Worm (Caenorhabditis elegans): Measurements from ENCODE around the gene F55B11.6.

Gene F55B11.6

ce11 chrIV:14408569-14408968 is 8.5 kb downstream of the F55B11.6 start:
- no peak for TF ChIP-seq pqm-1 (tag; optimal IDR thresholded peaks at IDR 0.05)
- no peak for TF ChIP-seq aly-2 (tag; optimal IDR thresholded peaks at IDR 0.05)
- no peak for TF ChIP-seq fos-1 (tag; optimal IDR thresholded peaks at IDR 0.05)
- TF ChIP-seq egl-5 (tag; optimal IDR thresholded peaks at IDR 0.05) = no peak

- TF ChIP-seq ztf-4 (tag; optimal IDR thresholded peaks at IDR 0.05) = no peak
- no peak for TF ChIP-seq fkh-2 (tag; optimal IDR thresholded peaks at IDR 0.05)
- TF ChIP-seq ceh-28 (tag; optimal IDR thresholded peaks at IDR 0.05) = no peak
- TF ChIP-seq ZK546.5 (tag; optimal IDR thresholded peaks at IDR 0.05) = no peak
- TF ChIP-seq nhr-237 (tag; optimal IDR thresholded peaks at IDR 0.05) = no peak
- TF ChIP-seq pqm-1 (tag; optimal IDR thresholded peaks at IDR 0.05) = no peak
- TF ChIP-seq ama-1 (optimal IDR thresholded peaks at IDR 0.05) = no peak
These were observed 21.5 kb downstream of the F55B11.6 start for ce11 chrIV:14395531-14395930.

- no peak for TF ChIP-seq nhr-23 (tag; optimal IDR thresholded peaks at IDR 0.05)
- no peak for TF ChIP-seq lsy-12 (tag; optimal IDR thresholded peaks at IDR 0.05)
- TF ChIP-seq ceh-28 (tag; optimal IDR thresholded peaks at IDR 0.05) = no peak
- no peak for TF ChIP-seq skn-1 (tag; optimal IDR thresholded peaks at IDR 0.05)
- no peak for TF ChIP-seq egl-5 (tag; optimal IDR thresholded peaks at IDR 0.05)
- TF ChIP-seq pqm-1 (tag; optimal IDR thresholded peaks at IDR 0.05) = no peak
- TF ChIP-seq ZK546.5 (tag; optimal IDR thresholded peaks at IDR 0.05) = no peak
- TF ChIP-seq mml-1 (tag; optimal IDR thresholded peaks at IDR 0.05) = no peak
- no peak for TF ChIP-seq lin-15B (tag; optimal IDR thresholded peaks at IDR 0.05)
- TF ChIP-seq nhr-43 (tag; optimal IDR thresholded peaks at IDR 0.05; ENCODE audit: poor library complexity, severe bottlenecking) = no peak
- no peak for TF ChIP-seq ztf-4 (tag; optimal IDR thresholded peaks at IDR 0.05)
- no peak for TF ChIP-seq eor-1 (tag; optimal IDR thresholded peaks at IDR 0.05)
- TF ChIP-seq elt-2 (tag; optimal IDR thresholded peaks at IDR 0.05) = no peak
- no peak for TF ChIP-seq pha-4 (tag; optimal IDR thresholded peaks at IDR 0.05)
- no peak for TF ChIP-seq nhr-67 (tag; optimal IDR thresholded peaks at IDR 0.05)
These were observed 22.2 kb downstream of the F55B11.6 start for ce11 chrIV:14394812-14395211.

- TF ChIP-seq nhr-67 (tag; optimal IDR thresholded peaks at IDR 0.05) (no peak), nfya-1 (tag; optimal IDR thresholded peaks at IDR 0.05; ENCODE audit: insufficient read depth) (no peak), mdl-1 (tag; optimal IDR thresholded peaks at IDR 0.05) (no peak), pqm-1 (tag; optimal IDR thresholded peaks at IDR 0.05) (no peak), egl-27 (tag; optimal IDR thresholded peaks at IDR 0.05) (no peak), nhr-12 (tag; optimal IDR thresholded peaks at IDR 0.05) (no peak), ZK546.5 (tag; optimal IDR thresholded peaks at IDR 0.05) (no peak), mml-1 (tag; optimal IDR thresholded peaks at IDR 0.05) (no peak), jun-1 (tag; optimal IDR thresholded peaks at IDR 0.05) (no peak), nhr-25 (tag; optimal IDR thresholded peaks at IDR 0.05) (no peak), egl-5 (tag; optimal IDR thresholded peaks at IDR 0.05) (no peak), nhr-77 (tag; optimal IDR thresholded peaks at IDR 0.05) (no peak), lin-15B (tag; optimal IDR thresholded peaks at IDR 0.05) (no peak), elt-1 (tag; optimal IDR thresholded peaks at IDR 0.05) (no peak), eor-1 (tag; optimal IDR thresholded peaks at IDR 0.05) (no peak), zag-1 (tag; optimal IDR thresholded peaks at IDR 0.05) (no peak), fkh-2 (tag; optimal IDR thresholded peaks at IDR 0.05) (no peak), fos-1 (tag; optimal IDR thresholded peaks at IDR 0.05) (no peak)
These were observed 23.2 kb downstream of the F55B11.6 start, which contains the start of gene clc-8 for ce11 chrIV:14393838-14394237. Gene clc-8, plus strand, starts transcription at chrIV:14394138.

ce11 chrIV:14391746-14392145 is 25.3 kb downstream of the F55B11.6 start:
- no peak for TF ChIP-seq nhr-11 (tag; optimal IDR thresholded peaks at IDR 0.05)
- TF ChIP-seq nhr-25 (tag; optimal IDR thresholded peaks at IDR 0.05) = peak; percentile 86
- peak; percentile 70 for TF ChIP-seq nhr-23 (tag; optimal IDR thresholded peaks at IDR 0.05)
- no peak for TF ChIP-seq nhr-28 (tag; optimal IDR thresholded peaks at IDR 0.05)
- TF ChIP-seq skn-1 (tag; optimal IDR thresholded peaks at IDR 0.05) = no peak
- TF ChIP-seq ceh-28 (tag; optimal IDR thresholded peaks at IDR 0.05) = peak; percentile 12
- no peak for TF ChIP-seq mml-1 (tag; optimal IDR thresholded peaks at IDR 0.05)

ce11 chrIV:14391268-14391667 is 25.8 kb downstream of the F55B11.6 start:
- TF ChIP-seq ztf-11 (tag; optimal IDR thresholded peaks at IDR 0.05) = no peak
- TF ChIP-seq lin-15B (tag; optimal IDR thresholded peaks at IDR 0.05) = no peak
- TF ChIP-seq nhr-76 (tag; optimal IDR thresholded peaks at IDR 0.05) = no peak
- no peak for TF ChIP-seq mdl-1 (tag; optimal IDR thresholded peaks at IDR 0.05)
- no peak for TF ChIP-seq unc-39 (tag; optimal IDR thresholded peaks at IDR 0.05)
- TF ChIP-seq snpc-4 (tag; optimal IDR thresholded peaks at IDR 0.05) = no peak
- no peak for TF ChIP-seq ama-1 (optimal IDR thresholded peaks at IDR 0.05)
- no peak for TF ChIP-seq mml-1 (tag; optimal IDR thresholded peaks at IDR 0.05)
- TF ChIP-seq elt-3 (tag; optimal IDR thresholded peaks at IDR 0.05) = no peak
- TF ChIP-seq daf-12 (tag; optimal IDR thresholded peaks at IDR 0.05) = no peak
- TF ChIP-seq egl-27 (tag; optimal IDR thresholded peaks at IDR 0.05) = no peak

All from whole organism, L3 larva.